Worm (Caenorhabditis elegans) whole organism, late embryonic: Measurements from ENCODE around the gene R10E8.3.

Experiments
- ceh-19 ChIP-seq: fragments of 200-800 bp; sonication (Bioruptor generic); optimal IDR thresholded peaks from 2 replicates; lab custom pipeline; 2018; ENCODE audit warnings: mild to moderate bottlenecking, missing genetic modification characterization, missing compliant biosample characterization
- ceh-9 ChIP-seq: sonication (generic microtip); optimal IDR thresholded peaks from 2 replicates; lab custom pipeline; 2016; ENCODE audit warnings: mild to moderate bottlenecking, missing genetic modification characterization, inconsistent platforms, missing compliant biosample characterization
- ets-4 ChIP-seq: sonication (generic microtip); optimal IDR thresholded peaks from 2 replicates; lab custom pipeline; 2016; ENCODE audit warnings: missing genetic modification characterization, missing compliant biosample characterization
- hlh-30 ChIP-seq: sonication (generic microtip); optimal IDR thresholded peaks from 2 replicates; lab custom pipeline; 2017; ENCODE audit warnings: antibody characterized with exemption, missing genetic modification characterization, missing compliant biosample characterization; ENCODE audit not compliant: insufficient read depth
- rnt-1 ChIP-seq: sonication (generic microtip); optimal IDR thresholded peaks from 2 replicates; lab custom pipeline; 2016; ENCODE audit warnings: missing genetic modification characterization, missing compliant biosample characterization
- unc-55 ChIP-seq: sonication (generic microtip); optimal IDR thresholded peaks from 2 replicates; lab custom pipeline; 2017; ENCODE audit warnings: missing biosample characterization, missing genetic modification reagents, missing genetic modification characterization

DNA sequence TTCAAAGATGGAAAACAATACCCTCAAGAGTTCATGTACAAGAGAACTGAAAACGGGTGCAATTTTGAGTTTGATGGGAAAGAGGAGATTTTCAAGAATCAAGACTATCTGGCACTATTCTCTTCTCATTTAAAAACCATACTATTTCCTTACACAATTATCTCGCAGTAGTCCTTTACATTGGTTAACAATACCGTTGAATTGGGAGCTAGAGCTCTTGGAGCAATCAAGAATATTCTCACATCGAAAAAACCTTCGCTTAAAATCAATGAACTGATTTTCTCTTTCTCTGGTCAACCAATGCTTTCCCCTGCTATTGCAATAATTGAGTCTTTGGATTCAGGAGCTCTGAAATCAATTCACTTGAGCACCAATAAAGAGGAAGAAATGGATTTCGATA is 16.9 kb upstream of the R10E8.3 start, which contains the start of gene R10E8.2:
- TF ChIP-seq hlh-30 (tag; lab: Kevin White, UChicago) (no peak), ceh-9 (tag; lab: Kevin White, UChicago) (no peak), ets-4 (tag; lab: Kevin White, UChicago) (no peak), ceh-19 (GFP tag; lab: Kevin White, UChicago) (no peak), unc-55 (GFP tag; lab: Kevin White, UChicago) (no peak), rnt-1 (tag; lab: Kevin White, UChicago) (no peak)
